Fruit fly (Drosophila melanogaster): ENCODE measurements around the gene Smyd3.

DNA sequence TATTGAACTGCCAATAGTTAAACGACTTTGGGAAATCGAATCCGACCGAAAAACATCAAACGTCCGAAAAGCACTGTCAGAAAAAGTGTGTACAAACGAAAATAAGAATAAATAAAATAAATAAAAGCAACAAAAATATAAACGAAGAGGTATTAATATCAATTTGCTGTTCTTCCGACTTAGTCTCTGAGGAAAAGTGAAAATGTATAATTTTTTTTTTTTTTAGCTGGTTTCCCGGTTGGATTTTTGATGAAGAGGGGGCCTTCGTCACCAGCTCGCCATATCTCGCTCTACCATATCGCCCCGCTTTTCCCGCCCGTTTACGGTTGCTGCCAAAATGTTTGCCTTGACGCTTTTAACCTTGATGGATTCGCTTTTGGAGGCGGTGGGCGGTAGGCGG, 30.0 kb upstream of the Smyd3 start:
- TF ChIP-seq BtbVII (GFP tag; optimal IDR thresholded peaks at IDR 0.05) (no peak), ci (GFP tag; IDR thresholded peaks at IDR 0.05) (no peak), slou (GFP tag; optimal IDR thresholded peaks at IDR 0.05) (no peak)
